Worm (Caenorhabditis elegans): ENCODE measurements around the gene F54F12.2.

DNA sequence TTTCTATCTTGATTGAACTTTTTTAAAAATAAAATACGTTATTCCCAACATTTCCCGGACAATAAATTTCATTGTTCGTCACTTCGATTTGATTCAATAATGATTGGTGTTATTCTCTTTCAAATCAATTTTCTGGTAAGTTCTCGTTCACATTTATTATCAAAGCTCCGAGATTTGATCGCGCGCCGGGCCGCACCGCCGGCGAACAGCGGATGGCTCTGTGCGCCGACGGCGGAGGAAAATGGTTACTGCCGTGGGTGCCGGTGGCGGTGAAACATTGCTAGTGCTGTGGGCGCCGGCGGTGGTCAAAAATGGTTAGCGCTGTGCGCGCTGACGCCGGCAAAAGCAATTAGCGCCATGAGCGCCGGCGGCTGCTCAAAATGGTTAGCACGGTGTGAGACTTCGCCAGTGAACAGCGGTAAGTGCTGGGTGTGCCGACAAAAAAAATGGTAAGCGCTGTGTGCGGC is 51.3 kb downstream of the F54F12.2 start, which contains the start of gene Y39E4B.13:
- TF ChIP-seq egl-27 (tag; optimal IDR thresholded peaks at IDR 0.05) = no peak
- TF ChIP-seq snpc-4 (tag; optimal IDR thresholded peaks at IDR 0.05) = no peak
- TF ChIP-seq ceh-82 (tag; optimal IDR thresholded peaks at IDR 0.05) = no peak
- no peak for TF ChIP-seq ZK546.5 (tag; optimal IDR thresholded peaks at IDR 0.05)
- TF ChIP-seq hlh-11 (tag; optimal IDR thresholded peaks at IDR 0.05) = no peak
- TF ChIP-seq T20F7.1 (GFP tag; optimal IDR thresholded peaks at IDR 0.05) = no peak
- no peak for TF ChIP-seq nhr-237 (tag; optimal IDR thresholded peaks at IDR 0.05)
- TF ChIP-seq jun-1 (tag; optimal IDR thresholded peaks at IDR 0.05) = no peak
- no peak for TF ChIP-seq sdz-12 (GFP tag; optimal IDR thresholded peaks at IDR 0.05)
